Worm (Caenorhabditis elegans): ENCODE data around the gene T24H7.2.

The T24H7.2 gene

DNA sequence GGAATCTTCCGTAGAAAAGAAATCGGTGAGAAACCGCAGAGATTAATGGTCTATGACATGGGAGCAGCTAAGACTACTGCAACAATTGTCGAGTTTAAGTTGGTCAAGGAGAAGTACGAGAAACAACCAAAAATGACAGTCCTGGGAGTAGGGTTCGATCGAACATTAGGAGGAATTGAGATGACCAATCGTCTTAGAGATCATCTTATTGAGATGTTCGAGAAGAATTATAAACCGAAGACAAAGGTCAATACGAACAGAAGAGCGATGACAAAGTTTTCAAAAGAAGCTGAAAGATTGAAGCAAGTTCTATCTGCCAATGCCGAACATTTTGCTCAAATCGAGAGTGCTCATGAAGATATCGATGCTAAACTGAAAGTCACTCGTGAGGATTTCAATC, 918 bp downstream of the T24H7.2 start:
- TF ChIP-seq hlh-15 (tag; optimal IDR thresholded peaks at IDR 0.05) = no peak
- TF ChIP-seq gmeb-2 (tag; optimal IDR thresholded peaks at IDR 0.05) = no peak
- no peak for TF ChIP-seq pha-2 (tag; optimal IDR thresholded peaks at IDR 0.05)
- TF ChIP-seq pros-1 (tag; optimal IDR thresholded peaks at IDR 0.05) = no peak
- no peak for TF ChIP-seq ceh-24 (tag; optimal IDR thresholded peaks at IDR 0.05)
- TF ChIP-seq sox-4 (tag; optimal IDR thresholded peaks at IDR 0.05) = no peak
- TF ChIP-seq nfya-1 (tag; optimal IDR thresholded peaks at IDR 0.05) = no peak
- no peak for TF ChIP-seq ama-1 (optimal IDR thresholded peaks at IDR 0.05)
- no peak for TF ChIP-seq ceh-9 (tag; optimal IDR thresholded peaks at IDR 0.05)
- no peak for TF ChIP-seq tbx-7 (tag; optimal IDR thresholded peaks at IDR 0.05)
- TF ChIP-seq C38D4.7 (GFP tag; optimal IDR thresholded peaks at IDR 0.05) = no peak
- TF ChIP-seq ttx-3 (tag; optimal IDR thresholded peaks at IDR 0.05) = no peak
- TF ChIP-seq pax-1 (tag; optimal IDR thresholded peaks at IDR 0.05) = no peak
- no peak for TF ChIP-seq ceh-2 (tag; optimal IDR thresholded peaks at IDR 0.05)
- no peak for TF ChIP-seq ceh-34 (tag; optimal IDR thresholded peaks at IDR 0.05)

DNA sequence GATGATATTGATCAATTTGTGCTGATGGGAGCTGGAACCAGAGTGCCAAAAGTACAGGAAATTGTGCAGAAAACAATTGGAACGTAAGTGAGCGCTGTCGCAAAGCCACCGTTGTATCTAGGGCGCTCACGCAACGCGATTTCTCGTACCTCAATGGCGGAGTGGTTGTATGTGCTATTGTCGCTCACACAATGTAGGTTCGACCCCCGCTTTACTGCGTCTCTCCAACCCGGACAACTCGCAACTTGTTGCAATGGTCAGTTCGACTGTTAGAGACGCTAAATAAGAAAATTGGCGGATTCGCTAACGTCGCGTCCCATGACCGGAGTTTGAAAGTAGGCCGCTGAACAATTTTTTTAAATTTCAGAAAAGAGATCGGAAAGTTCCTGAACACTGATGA, 1.4 kb downstream of the T24H7.2 start:
- TF ChIP-seq hlh-13 (GFP tag; optimal IDR thresholded peaks at IDR 0.05) (peak; percentile 74), nfya-1 (tag; optimal IDR thresholded peaks at IDR 0.05) (no peak), ceh-2 (tag; optimal IDR thresholded peaks at IDR 0.05) (peak; percentile 79), syd-9 (tag; optimal IDR thresholded peaks at IDR 0.05) (peak; percentile 72), T23F11.4 (GFP tag; optimal IDR thresholded peaks at IDR 0.05) (peak; percentile 78), madf-2 (tag; optimal IDR thresholded peaks at IDR 0.05) (peak; percentile 70), lim-6 (tag; optimal IDR thresholded peaks at IDR 0.05) (peak; percentile 28), ceh-24 (tag; optimal IDR thresholded peaks at IDR 0.05) (peak; percentile 64), lin-11 (tag; optimal IDR thresholded peaks at IDR 0.05) (peak; percentile 73), ceh-19 (GFP tag; optimal IDR thresholded peaks at IDR 0.05) (peak; percentile 86), K02D7.2 (tag; optimal IDR thresholded peaks at IDR 0.05) (peak; percentile 70), sox-2 (GFP tag; IDR thresholded peaks at IDR 0.05) (peak; percentile 71), elt-4 (tag; optimal IDR thresholded peaks at IDR 0.05) (no peak), mec-3 (tag; optimal IDR thresholded peaks at IDR 0.05; ENCODE audit: borderline replicate concordance) (no peak), unc-3 (GFP tag; conservative IDR thresholded peaks at IDR 0.05) (peak; percentile 73; the same call in 1 of the 2 replicates), unc-3 (tag; optimal IDR thresholded peaks at IDR 0.05) (peak; percentile 50), che-1 (tag; optimal IDR thresholded peaks at IDR 0.05) (peak; percentile 85), hlh-15 (tag; optimal IDR thresholded peaks at IDR 0.05) (peak; percentile 48), hlh-30 (tag; optimal IDR thresholded peaks at IDR 0.05; ENCODE audit: insufficient read depth) (peak; percentile 74), rnt-1 (tag; optimal IDR thresholded peaks at IDR 0.05) (peak; percentile 42), unc-42 (tag; optimal IDR thresholded peaks at IDR 0.05) (peak; percentile 8), tbx-7 (tag; optimal IDR thresholded peaks at IDR 0.05) (no peak), ceh-9 (tag; optimal IDR thresholded peaks at IDR 0.05) (peak; percentile 38), tbx-2 (tag; optimal IDR thresholded peaks at IDR 0.05) (peak; percentile 81), C38D4.7 (GFP tag; optimal IDR thresholded peaks at IDR 0.05) (peak; percentile 73), pros-1 (tag; optimal IDR thresholded peaks at IDR 0.05) (no peak), ceh-31 (tag; optimal IDR thresholded peaks at IDR 0.05) (peak; percentile 74), zip-5 (tag; optimal IDR thresholded peaks at IDR 0.05) (peak; percentile 26), odd-2 (tag; optimal IDR thresholded peaks at IDR 0.05) (no peak), dve-1 (tag; optimal IDR thresholded peaks at IDR 0.05) (peak; percentile 76), C08G9.2 (tag; optimal IDR thresholded peaks at IDR 0.05) (peak; percentile 49), ahr-1 (tag; optimal IDR thresholded peaks at IDR 0.05) (peak; percentile 68), ceh-34 (tag; optimal IDR thresholded peaks at IDR 0.05) (peak; percentile 74), pha-2 (tag; optimal IDR thresholded peaks at IDR 0.05) (peak; percentile 52), hlh-8 (tag; optimal IDR thresholded peaks at IDR 0.05) (no peak), ceh-18 (tag; optimal IDR thresholded peaks at IDR 0.05) (peak; percentile 70), pag-3 (tag; optimal IDR thresholded peaks at IDR 0.05; ENCODE audit: borderline replicate concordance) (no peak), pax-1 (tag; optimal IDR thresholded peaks at IDR 0.05) (no peak), pqm-1 (tag; optimal IDR thresholded peaks at IDR 0.05) (peak; percentile 20), dmd-4 (tag; optimal IDR thresholded peaks at IDR 0.05; ENCODE audit: borderline replicate concordance) (peak; percentile 59), ama-1 (optimal IDR thresholded peaks at IDR 0.05) (no peak), gmeb-2 (tag; optimal IDR thresholded peaks at IDR 0.05) (peak; percentile 45), ceh-14 (tag; optimal IDR thresholded peaks at IDR 0.05) (peak; percentile 24), F13H6.1 (tag; optimal IDR thresholded peaks at IDR 0.05) (peak; percentile 40), fkh-10 (GFP tag; optimal IDR thresholded peaks at IDR 0.05) (no peak), unc-86 (tag; optimal IDR thresholded peaks at IDR 0.05) (peak; percentile 48), elt-2 (tag; optimal IDR thresholded peaks at IDR 0.05) (peak; percentile 76)
